Worm (Caenorhabditis elegans) whole organism, L1 larva: ENCODE data around the gene slfl-4.
"Not testable (repeated sequence)": the region's sequence is repeated elsewhere in the genome, so short reads cannot be mapped to it uniquely, and the experiment has no call there.

ENCODE experiments used
- Y116A8C.19 ChIP-seq: sonication (generic microtip); optimal IDR thresholded peaks from 2 replicates; lab custom pipeline; 2016; ENCODE audit warnings: missing compliant biosample characterization, missing genetic modification characterization, borderline replicate concordance
- aha-1 ChIP-seq: fragments of 150-350 bp; optimal IDR thresholded peaks from 2 replicates; lab custom pipeline; 2014; ENCODE audit warnings: missing biosample characterization, missing genetic modification characterization
- alr-1 ChIP-seq: fragments of 200-800 bp; sonication (Bioruptor generic); optimal IDR thresholded peaks from 2 replicates; lab custom pipeline; 2018; ENCODE audit warnings: borderline replicate concordance, mild to moderate bottlenecking, missing genetic modification characterization, missing compliant biosample characterization
- aly-2 ChIP-seq: fragments of 150-350 bp; optimal IDR thresholded peaks from 2 replicates; lab custom pipeline; 2014; ENCODE audit warnings: missing biosample characterization, missing genetic modification characterization
- ama-1 ChIP-seq: fragments of 150-350 bp; optimal IDR thresholded peaks from 2 replicates; lab custom pipeline; 2014
- ceh-63 ChIP-seq: fragments of 200-800 bp; sonication (Bioruptor generic); optimal IDR thresholded peaks from 2 replicates; lab custom pipeline; 2018; ENCODE audit warnings: mild to moderate bottlenecking, missing genetic modification characterization, missing compliant biosample characterization
- ceh-88 ChIP-seq: fragments of 200-800 bp; sonication (Bioruptor generic); IDR thresholded peaks from 2 replicates; pipeline ENCODE4 v1.3.6; 2022; ENCODE audit warnings: missing genetic modification characterization, missing compliant biosample characterization
- ceh-90 ChIP-seq: sonication (generic microtip); optimal IDR thresholded peaks from 2 replicates; lab custom pipeline; 2016; ENCODE audit warnings: missing genetic modification characterization, missing compliant biosample characterization
- ces-1 ChIP-seq: fragments of 150-350 bp; optimal IDR thresholded peaks from 2 replicates; lab custom pipeline; 2014; ENCODE audit warnings: missing biosample characterization, missing genetic modification reagents, missing genetic modification characterization
- egl-13 ChIP-seq: sonication (generic microtip); optimal IDR thresholded peaks from 2 replicates; lab custom pipeline; 2016; ENCODE audit warnings: missing genotype, missing genetic modification reagents, missing genetic modification characterization, missing compliant biosample characterization
- elt-2 ChIP-seq: sonication (generic microtip); optimal IDR thresholded peaks from 2 replicates; lab custom pipeline; 2016; ENCODE audit warnings: missing genetic modification characterization, mild to moderate bottlenecking, inconsistent platforms, missing compliant biosample characterization, missing genetic modification reagents
- elt-3 ChIP-seq, 6 experiments: fragments of 150-350 bp in 1 of 6; sonication (generic microtip); optimal IDR thresholded peaks; 2 replicates each; lab custom pipeline; 2017 to 2018; ENCODE audit warnings: missing biosample characterization in 6 of 6, missing genetic modification characterization in 6 of 6, inconsistent platforms in 1 of 6
- grh-1 ChIP-seq: fragments of 200-800 bp; sonication (Bioruptor generic); IDR thresholded peaks from 2 replicates; pipeline ENCODE4 v1.3.6; 2022; ENCODE audit warnings: missing genetic modification reagents, missing genetic modification characterization, missing compliant biosample characterization
- hlh-4 ChIP-seq: sonication (generic microtip); optimal IDR thresholded peaks from 2 replicates; lab custom pipeline; 2016; ENCODE audit warnings: mild to moderate bottlenecking, missing genetic modification characterization, missing compliant biosample characterization
- hpl-2 ChIP-seq: fragments of 150-350 bp; optimal IDR thresholded peaks from 2 replicates; lab custom pipeline; 2014; ENCODE audit warnings: missing biosample characterization, missing genetic modification reagents, missing genetic modification characterization
- irx-1 ChIP-seq: sonication (generic microtip); optimal IDR thresholded peaks from 2 replicates; lab custom pipeline; 2016; ENCODE audit warnings: missing genetic modification characterization, missing compliant biosample characterization
- lin-13 ChIP-seq: fragments of 150-350 bp; optimal IDR thresholded peaks from 2 replicates; lab custom pipeline; 2014; ENCODE audit warnings: missing biosample characterization, missing genetic modification reagents, missing genetic modification characterization
- lin-15B ChIP-seq: fragments of 150-350 bp; sonication (generic microtip); optimal IDR thresholded peaks from 3 replicates; lab custom pipeline; 2014; ENCODE audit warnings: missing biosample characterization, missing genetic modification characterization
- nhr-19 ChIP-seq: fragments of 200-800 bp; sonication (Bioruptor generic); conservative IDR thresholded peaks from 2 replicates; pipeline ENCODE4 v1.3.6; 2022; ENCODE audit warnings: missing genetic modification characterization, missing compliant biosample characterization
- nhr-76 ChIP-seq: sonication (generic microtip); optimal IDR thresholded peaks from 2 replicates; lab custom pipeline; 2017; ENCODE audit warnings: missing biosample characterization, missing genetic modification characterization
- nhr-77 ChIP-seq: fragments of 150-350 bp; optimal IDR thresholded peaks from 2 replicates; lab custom pipeline; 2014; ENCODE audit warnings: missing biosample characterization, missing genetic modification characterization
- nhr-85 ChIP-seq: sonication (generic microtip); peaks from one replicate; lab custom pipeline; 2016; ENCODE audit warnings: missing genetic modification characterization, inconsistent platforms, missing compliant biosample characterization
- nhr-90 ChIP-seq: sonication (generic microtip); optimal IDR thresholded peaks from 2 replicates; lab custom pipeline; 2016; ENCODE audit warnings: mild to moderate bottlenecking, missing genetic modification characterization, missing compliant biosample characterization; ENCODE audit not compliant: poor library complexity
- pag-3 ChIP-seq: sonication (generic microtip); optimal IDR thresholded peaks from 2 replicates; lab custom pipeline; 2017; ENCODE audit warnings: missing genetic modification characterization, mild to moderate bottlenecking, missing compliant biosample characterization, antibody characterized with exemption, borderline replicate concordance; ENCODE audit not compliant: insufficient read depth
- pax-3 ChIP-seq: fragments of 200-800 bp; sonication (Bioruptor generic); optimal IDR thresholded peaks from 2 replicates; lab custom pipeline; 2018; ENCODE audit warnings: mild to moderate bottlenecking, missing genetic modification characterization, moderate library complexity, missing compliant biosample characterization
- rnt-1 ChIP-seq: sonication (generic microtip); optimal IDR thresholded peaks from 2 replicates; lab custom pipeline; 2016; ENCODE audit warnings: mild to moderate bottlenecking, missing genetic modification characterization, moderate library complexity, missing compliant biosample characterization
- skn-1 ChIP-seq: fragments of 150-350 bp; optimal IDR thresholded peaks from 2 replicates; lab custom pipeline; 2014; ENCODE audit warnings: missing biosample characterization, missing genetic modification characterization
- snpc-4 ChIP-seq: fragments of 150-350 bp; optimal IDR thresholded peaks from 2 replicates; lab custom pipeline; 2014; ENCODE audit warnings: missing biosample characterization, missing genetic modification characterization
- sup-37 ChIP-seq: fragments of 200-800 bp; sonication (Bioruptor generic); optimal IDR thresholded peaks from 2 replicates; lab custom pipeline; 2018; ENCODE audit warnings: mild to moderate bottlenecking, missing genetic modification characterization, missing compliant biosample characterization
- swsn-7 ChIP-seq: sonication (generic microtip); optimal IDR thresholded peaks from 2 replicates; lab custom pipeline; 2016; ENCODE audit warnings: missing genetic modification characterization, missing compliant biosample characterization
- tlp-1 ChIP-seq: fragments of 150-350 bp; optimal IDR thresholded peaks from 2 replicates; lab custom pipeline; 2014; ENCODE audit warnings: missing biosample characterization, missing genetic modification characterization
- unc-62 ChIP-seq: fragments of 150-350 bp; optimal IDR thresholded peaks from 2 replicates; lab custom pipeline; 2014; ENCODE audit warnings: missing biosample characterization, missing genetic modification reagents, missing genetic modification characterization
- unc-86 ChIP-seq: sonication (generic microtip); optimal IDR thresholded peaks from 2 replicates; lab custom pipeline; 2016; ENCODE audit warnings: missing genetic modification characterization, missing compliant biosample characterization
- unc-98 ChIP-seq: fragments of 200-800 bp; sonication (Bioruptor generic); IDR thresholded peaks from 2 replicates; pipeline ENCODE4 v1.3.6; 2022; ENCODE audit warnings: missing genetic modification characterization, missing compliant biosample characterization
- vab-15 ChIP-seq: sonication (generic microtip); optimal IDR thresholded peaks from 2 replicates; lab custom pipeline; 2017; ENCODE audit warnings: missing genotype, mild to moderate bottlenecking, missing genetic modification characterization, missing compliant biosample characterization
- ztf-11 ChIP-seq, 2 experiments: sonication (generic microtip); optimal IDR thresholded peaks; 2 replicates each; lab custom pipeline; 2016 to 2017; ENCODE audit warnings: missing genetic modification characterization in 2 of 2, missing biosample characterization in 1 of 2, missing compliant biosample characterization in 1 of 2

Gene slfl-4

DNA sequence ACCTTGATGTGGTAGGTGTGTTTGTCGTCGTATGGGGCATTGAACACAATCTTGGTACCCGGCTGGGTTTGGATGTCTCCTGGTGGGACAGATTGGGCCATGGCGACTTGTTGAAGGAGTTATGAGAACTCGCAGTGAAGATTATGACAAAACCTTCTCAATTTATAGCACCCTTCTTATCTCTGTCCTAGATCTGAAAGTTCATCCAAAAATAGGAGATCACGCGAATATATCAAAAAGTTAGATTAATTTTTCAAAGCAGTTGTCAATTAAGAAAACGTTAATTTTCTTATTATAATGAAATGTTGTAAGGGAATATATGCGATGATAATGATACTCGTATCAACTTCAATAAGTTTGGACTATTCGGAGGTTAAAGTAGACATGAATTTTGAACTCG is 20.9 kb downstream of the slfl-4 start, which contains the start of gene msp-51:
msp-51 (minus strand) TSS at position 101 of the 400 bp plus-strand sequence.
- not testable (repeated sequence) for TF ChIP-seq ztf-11 (tag; optimal IDR thresholded peaks at IDR 0.05; lab: Kevin White, UChicago); alr-1 (tag; lab: Kevin White, UChicago); vab-15 (tag; lab: Kevin White, UChicago)

DNA sequence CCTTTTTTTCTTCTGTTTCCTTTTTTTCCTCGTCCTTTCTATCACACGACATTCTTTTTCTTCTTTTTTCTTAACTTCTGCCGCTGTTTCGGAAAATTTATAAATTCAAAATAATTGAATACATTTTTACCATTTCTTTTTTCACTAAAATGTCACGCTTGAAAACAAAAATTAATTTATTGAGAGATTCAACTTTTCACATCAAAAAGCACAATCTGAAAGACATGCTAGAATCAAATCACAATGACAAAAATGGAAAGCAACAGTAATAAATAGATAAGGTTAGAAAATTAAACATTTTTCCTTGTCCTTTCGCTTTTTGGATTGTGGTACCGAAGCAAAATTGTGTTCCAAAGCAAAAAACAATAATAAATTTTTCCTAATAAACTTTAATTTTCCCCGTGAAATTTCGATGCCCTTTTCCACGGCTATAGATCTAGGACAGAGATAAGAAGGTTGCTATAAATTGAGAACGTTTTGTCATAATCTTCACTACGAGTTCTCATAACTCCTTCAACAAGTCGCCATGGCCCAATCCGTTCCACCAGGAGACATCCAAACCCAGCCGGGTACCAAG is 23.2 kb downstream of the slfl-4 start, which contains the start of the genes ZK354.6 and msp-113:
ZK354.6 (minus strand) TSS at position 101 of the 577 bp plus-strand sequence.
msp-113 (plus strand) TSS at position 527 of the 577 bp plus-strand sequence.
- no peak for TF ChIP-seq irx-1 (tag; lab: Kevin White, UChicago)
- TF ChIP-seq egl-13 (tag; lab: Kevin White, UChicago): no peak
- no peak for TF ChIP-seq elt-3 (tag; optimal IDR thresholded peaks at IDR 0.05; lab: Kevin White, UChicago)
- no peak for TF ChIP-seq ztf-11 (tag; optimal IDR thresholded peaks at IDR 0.05; lab: Kevin White, UChicago)
- no peak for TF ChIP-seq nhr-77
- TF ChIP-seq rnt-1 (tag; lab: Kevin White, UChicago): no peak
- TF ChIP-seq ama-1: no peak
- no peak for TF ChIP-seq sup-37 (GFP tag; lab: Kevin White, UChicago)
- no peak for TF ChIP-seq Y116A8C.19 (tag; lab: Kevin White, UChicago)

DNA sequence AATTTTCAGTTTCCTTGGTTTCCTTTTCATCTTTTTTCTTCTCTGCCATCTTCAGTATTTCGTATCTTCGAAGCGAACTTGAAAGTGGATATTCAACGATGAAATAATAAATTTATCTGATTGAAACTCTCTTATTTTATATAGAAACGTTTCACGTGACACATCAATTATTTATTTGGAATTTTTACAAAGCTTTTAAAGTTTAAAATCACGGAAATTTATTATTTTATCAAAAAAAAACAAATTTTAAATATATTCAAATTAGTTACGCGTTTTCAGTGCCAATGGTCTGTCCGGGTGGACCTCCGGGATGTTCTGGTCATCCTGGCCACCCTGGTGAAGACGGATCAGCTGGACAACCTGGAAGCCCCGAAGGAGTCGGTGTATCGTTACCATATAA is 28.7 kb downstream of the slfl-4 start, which contains the start of gene ZK354.7:
ZK354.7 (minus strand) TSS at position 101 of the 400 bp plus-strand sequence.
- TF ChIP-seq skn-1 (no peak), ceh-63 (GFP tag; lab: Kevin White, UChicago) (no peak), aly-2 (no peak), grh-1 (GFP tag; lab: Robert Waterston, UW) (no peak), snpc-4 (tag; lab: Kevin White, UChicago) (no peak), swsn-7 (tag; lab: Kevin White, UChicago) (no peak), sup-37 (GFP tag; lab: Kevin White, UChicago) (no peak), ztf-11 (tag; optimal IDR thresholded peaks at IDR 0.05; lab: Kevin White, UChicago) (no peak), aha-1 (tag; lab: Kevin White, UChicago) (no peak), unc-62 (GFP tag; lab: Kevin White, UChicago) (no peak), nhr-76 (tag; lab: Kevin White, UChicago) (no peak), lin-13 (GFP tag; lab: Kevin White, UChicago) (no peak), ceh-88 (no peak), tlp-1 (tag; lab: Kevin White, UChicago) (no peak), unc-98 (GFP tag; lab: Robert Waterston, UW) (no peak), hpl-2 (GFP tag; lab: Kevin White, UChicago) (no peak)

DNA sequence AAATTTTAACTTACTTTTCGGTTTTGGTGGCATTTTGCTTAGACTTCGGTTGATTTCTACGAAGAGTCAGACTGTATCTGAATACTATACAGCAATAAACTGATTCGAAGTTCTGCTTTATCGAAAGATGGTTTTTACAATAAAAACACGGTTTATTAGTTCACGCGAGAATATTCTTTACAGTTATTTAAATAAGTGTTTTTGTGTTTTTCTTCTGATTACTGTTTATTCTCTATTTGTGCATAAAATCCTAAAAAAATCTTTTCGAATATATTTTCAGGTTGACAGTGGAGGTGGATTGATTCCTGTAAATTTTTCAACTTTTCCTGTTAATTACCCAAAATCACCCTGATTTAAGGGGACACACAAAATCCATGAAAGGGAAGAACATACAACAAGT is 31.7 kb downstream of the slfl-4 start, which contains the start of gene ZK354.8:
ZK354.8 (minus strand) TSS at position 101 of the 400 bp plus-strand sequence.
- TF ChIP-seq nhr-76 (tag; lab: Kevin White, UChicago) (no peak), pax-3 (tag; lab: Kevin White, UChicago) (no peak), pag-3 (tag; lab: Kevin White, UChicago) (no peak), rnt-1 (tag; lab: Kevin White, UChicago) (no peak), nhr-90 (no peak), ceh-90 (tag; lab: Kevin White, UChicago) (no peak), alr-1 (tag; lab: Kevin White, UChicago) (no peak), swsn-7 (tag; lab: Kevin White, UChicago) (no peak), hlh-4 (no peak), nhr-85 (tag; lab: Kevin White, UChicago) (no peak), elt-2 (tag; lab: Kevin White, UChicago) (no peak), unc-86 (tag; lab: Kevin White, UChicago) (no peak), lin-13 (GFP tag; lab: Kevin White, UChicago) (no peak), lin-15B (tag; lab: Kevin White, UChicago) (no peak), ces-1 (GFP tag; lab: Kevin White, UChicago) (no peak), nhr-19 (GFP tag; lab: Robert Waterston, UW) (no peak)
